Worm (Caenorhabditis elegans): ENCODE data around the gene T28C12.6.

Gene T28C12.6

DNA sequence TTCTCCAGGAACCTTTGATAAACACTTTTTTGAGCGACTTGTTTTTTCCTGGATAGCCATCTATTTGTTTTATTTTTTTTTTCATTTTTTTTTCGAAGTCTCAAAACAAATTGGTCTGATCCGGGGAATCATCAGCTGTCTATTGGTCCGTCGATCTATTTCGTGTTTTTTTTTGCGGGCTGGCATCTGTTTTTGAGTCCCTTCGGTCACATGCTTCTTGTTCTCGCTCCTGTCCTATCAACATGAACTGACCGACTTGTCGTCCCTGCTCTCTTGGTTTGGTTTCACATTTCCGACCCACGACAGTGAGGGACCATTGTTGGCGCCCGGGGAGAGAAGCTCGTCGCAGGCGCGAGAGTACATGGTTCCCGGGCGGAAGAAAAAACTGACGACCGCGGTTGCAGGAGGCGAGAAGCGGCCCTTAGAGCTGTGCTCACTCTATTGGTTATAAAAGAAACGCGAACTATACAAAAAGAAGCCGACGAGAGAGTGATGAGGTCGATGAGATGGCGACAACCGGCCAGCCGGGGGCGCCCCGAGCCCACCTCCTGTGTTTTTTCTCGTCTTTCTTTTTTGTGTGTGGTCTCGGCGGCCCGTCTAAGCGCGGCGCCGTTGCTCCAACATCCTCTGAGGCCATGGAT lies 8.7 kb upstream of the T28C12.6 start:
- TF ChIP-seq dsc-1 (tag; optimal IDR thresholded peaks at IDR 0.05) (peak; percentile 57), lsy-2 (tag; optimal IDR thresholded peaks at IDR 0.05) (peak in 1 of 2 experiments; percentile 7), nhr-71 (tag; optimal IDR thresholded peaks at IDR 0.05) (peak; percentile 39), lin-14 (GFP tag; optimal IDR thresholded peaks at IDR 0.05) (peak; percentile 57), nhr-19 (GFP tag; conservative IDR thresholded peaks at IDR 0.05) (0 out of 2 replicates have a peak, but pooled peaks have one; percentile 3), nhr-85 (tag) (no peak), rnt-1 (tag; optimal IDR thresholded peaks at IDR 0.05) (peak; percentile 67), xbp-1 (tag; optimal IDR thresholded peaks at IDR 0.05) (no peak), aha-1 (tag; optimal IDR thresholded peaks at IDR 0.05) (no peak), F16B12.6 (tag; optimal IDR thresholded peaks at IDR 0.05) (no peak), fkh-10 (GFP tag; optimal IDR thresholded peaks at IDR 0.05) (no peak), sox-4 (tag; optimal IDR thresholded peaks at IDR 0.05) (no peak), snu-23 (GFP tag; optimal IDR thresholded peaks at IDR 0.05) (no peak)

DNA sequence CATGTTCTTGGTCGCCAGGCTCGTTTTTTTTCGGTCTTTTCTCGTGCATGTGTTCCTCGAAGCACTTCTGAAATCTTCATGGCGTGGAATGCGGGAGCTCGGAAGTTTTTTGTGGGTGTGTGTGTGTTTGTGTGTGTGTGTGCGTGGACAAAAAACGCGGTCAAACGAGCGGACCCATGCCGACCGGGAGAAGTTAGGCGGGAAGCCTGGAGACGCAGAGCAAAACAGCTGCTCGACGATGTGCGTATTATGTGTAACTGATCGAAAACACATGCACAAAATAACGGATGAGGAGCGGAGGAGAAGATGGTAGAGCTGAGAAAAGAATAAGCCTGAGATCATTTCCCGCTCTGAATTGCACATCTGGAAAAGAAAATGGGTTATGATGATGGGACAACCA lies 6.6 kb upstream of the T28C12.6 start:
- TF ChIP-seq alr-1 (tag; optimal IDR thresholded peaks at IDR 0.05; ENCODE audit: borderline replicate concordance) (no peak), mab-9 (GFP tag; IDR thresholded peaks at IDR 0.05) (no peak), nhr-237 (tag; optimal IDR thresholded peaks at IDR 0.05) (no peak), nhr-19 (GFP tag; conservative IDR thresholded peaks at IDR 0.05) (peak; percentile 17; the same call in 1 of the 2 replicates), lin-13 (GFP tag; optimal IDR thresholded peaks at IDR 0.05) (no peak), mep-1 (tag; optimal IDR thresholded peaks at IDR 0.05) (peak; percentile 28), unc-62 (GFP tag; optimal IDR thresholded peaks at IDR 0.05) (no peak), snu-23 (GFP tag; optimal IDR thresholded peaks at IDR 0.05) (peak; percentile 32), egl-13 (tag; optimal IDR thresholded peaks at IDR 0.05) (no peak), swsn-7 (tag; optimal IDR thresholded peaks at IDR 0.05) (peak; percentile 11), fkh-4 (tag; optimal IDR thresholded peaks at IDR 0.05; ENCODE audit: borderline replicate concordance) (peak; percentile 70), pag-3 (tag; optimal IDR thresholded peaks at IDR 0.05; ENCODE audit: borderline replicate concordance, insufficient read depth) (no peak), nhr-71 (tag; optimal IDR thresholded peaks at IDR 0.05) (peak; percentile 60), unc-98 (GFP tag; IDR thresholded peaks at IDR 0.05) (no peak), unc-130 (tag; optimal IDR thresholded peaks at IDR 0.05) (peak; percentile 15), efl-1 (optimal IDR thresholded peaks at IDR 0.05) (no peak), efl-1 (GFP tag; optimal IDR thresholded peaks at IDR 0.05 in 1 of 2) (no peak), mdl-1 (tag; optimal IDR thresholded peaks at IDR 0.05) (peak in 1 of 2 experiments; percentile 10), lin-14 (GFP tag; optimal IDR thresholded peaks at IDR 0.05) (peak; percentile 83), rnt-1 (tag; optimal IDR thresholded peaks at IDR 0.05) (peak; percentile 72), lsy-2 (tag; optimal IDR thresholded peaks at IDR 0.05) (peak in 1 of 2 experiments; percentile 52), nhr-85 (tag) (no peak), tlp-1 (tag; optimal IDR thresholded peaks at IDR 0.05) (no peak), dpl-1 (GFP tag; optimal IDR thresholded peaks at IDR 0.05) (peak in 1 of 3 experiments; percentile 2), dsc-1 (tag; optimal IDR thresholded peaks at IDR 0.05) (peak; percentile 96)

DNA sequence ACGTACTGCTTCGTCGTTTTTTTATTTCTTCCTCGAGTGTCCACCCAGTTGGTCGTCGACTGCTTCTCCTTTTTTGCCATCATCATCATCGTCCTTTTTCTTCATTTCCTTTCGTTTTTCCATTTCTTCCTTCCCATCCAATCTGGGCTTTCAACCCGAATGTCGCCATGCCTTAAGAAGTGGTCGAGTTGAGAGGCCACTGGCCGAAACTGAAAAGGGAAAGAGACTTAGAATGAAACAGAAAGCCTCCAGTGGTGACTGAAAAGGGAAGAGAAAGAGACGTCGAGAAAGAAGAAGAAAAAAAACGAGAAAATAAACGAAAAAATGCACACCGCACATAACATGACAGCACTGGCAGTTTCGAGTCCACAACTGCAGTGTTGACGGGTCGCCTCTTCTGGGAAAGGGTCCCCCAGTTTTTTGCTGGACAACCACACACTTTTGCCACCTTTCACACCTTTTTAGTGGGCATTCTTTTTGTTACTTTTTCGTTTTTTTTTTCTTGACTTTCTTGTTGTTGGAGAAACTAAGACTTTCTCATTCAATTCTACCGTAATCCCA lies 5.2 kb upstream of the T28C12.6 start:
- TF ChIP-seq lsy-2 (tag; optimal IDR thresholded peaks at IDR 0.05) (peak in 1 of 2 experiments; percentile 33), snu-23 (GFP tag; optimal IDR thresholded peaks at IDR 0.05) (peak; percentile 15), fkh-8 (tag; optimal IDR thresholded peaks at IDR 0.05) (peak; percentile 1), fkh-10 (GFP tag; optimal IDR thresholded peaks at IDR 0.05) (peak; percentile 49), ceh-63 (GFP tag; optimal IDR thresholded peaks at IDR 0.05) (no peak), ceh-82 (tag; optimal IDR thresholded peaks at IDR 0.05) (peak in 1 of 3 experiments; percentile 38), lin-14 (GFP tag; optimal IDR thresholded peaks at IDR 0.05) (peak; percentile 89), nhr-47 (tag; optimal IDR thresholded peaks at IDR 0.05) (peak; percentile 29), nhr-71 (tag; optimal IDR thresholded peaks at IDR 0.05) (peak; percentile 43), tbx-2 (tag; optimal IDR thresholded peaks at IDR 0.05) (peak; percentile 9), efl-1 (optimal IDR thresholded peaks at IDR 0.05) (no peak), efl-1 (GFP tag; optimal IDR thresholded peaks at IDR 0.05 in 1 of 2) (peak in 1 of 2 experiments; percentile 83), nhr-76 (tag; optimal IDR thresholded peaks at IDR 0.05) (no peak), zag-1 (tag; optimal IDR thresholded peaks at IDR 0.05) (no peak)

Data from whole organism, L1 larva.